Worm (Caenorhabditis elegans): ENCODE results near the gene ZK666.15.

DNA sequence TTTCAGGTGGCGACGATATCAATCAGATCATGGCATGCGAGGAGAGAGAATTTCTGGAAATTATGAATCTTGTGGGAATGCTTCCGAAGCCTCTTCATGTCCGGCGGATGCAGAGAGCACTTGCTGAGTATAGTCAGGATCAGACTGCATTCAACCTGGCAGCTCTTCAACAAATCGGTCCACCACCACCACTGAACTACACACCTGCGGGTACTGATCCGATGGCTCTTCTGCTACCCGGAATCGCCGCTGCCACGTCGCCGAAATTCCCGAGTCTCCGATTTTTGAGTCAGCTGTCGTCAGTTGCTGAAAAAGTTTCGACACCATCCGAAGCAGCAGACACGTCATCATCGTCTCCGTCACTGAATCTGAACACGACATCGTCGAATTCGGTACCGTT, 44.1 kb downstream of the ZK666.15 start:
- no peak for TF ChIP-seq W03F9.2 (tag; optimal IDR thresholded peaks at IDR 0.05)
- TF ChIP-seq him-1 (tag; optimal IDR thresholded peaks at IDR 0.05): no peak
- TF ChIP-seq dao-5 (tag; optimal IDR thresholded peaks at IDR 0.05): no peak

Measured in whole organism, L4/young adult.